Worm (Caenorhabditis elegans): ENCODE measurements around the gene col-131.

ce11 chrIV:13086705-13087104 lies 19.6 kb upstream of the col-131 start, which contains the start of gene spin-2:
- TF ChIP-seq F57A8.1 (GFP tag; optimal IDR thresholded peaks at IDR 0.05) = no peak
- TF ChIP-seq mes-4 (tag; optimal IDR thresholded peaks at IDR 0.05) = no peak
- no peak for TF ChIP-seq zfh-2 (GFP tag; conservative IDR thresholded peaks at IDR 0.05)
- TF ChIP-seq ama-1 (optimal IDR thresholded peaks at IDR 0.05) = no peak
- TF ChIP-seq ama-1 (GFP tag; optimal IDR thresholded peaks at IDR 0.05) = no peak
- no peak for TF ChIP-seq T07F8.4 (tag; optimal IDR thresholded peaks at IDR 0.05)
- no peak for TF ChIP-seq T26A5.8 (tag; optimal IDR thresholded peaks at IDR 0.05)
- TF ChIP-seq madf-10 (tag; optimal IDR thresholded peaks at IDR 0.05) = no peak
